Fruit fly (Drosophila melanogaster): ENCODE data around the gene escl.
A peak's percentile ranks its signal among the peaks of the same experiment; 100 is the strongest.

The escl gene

DNA sequence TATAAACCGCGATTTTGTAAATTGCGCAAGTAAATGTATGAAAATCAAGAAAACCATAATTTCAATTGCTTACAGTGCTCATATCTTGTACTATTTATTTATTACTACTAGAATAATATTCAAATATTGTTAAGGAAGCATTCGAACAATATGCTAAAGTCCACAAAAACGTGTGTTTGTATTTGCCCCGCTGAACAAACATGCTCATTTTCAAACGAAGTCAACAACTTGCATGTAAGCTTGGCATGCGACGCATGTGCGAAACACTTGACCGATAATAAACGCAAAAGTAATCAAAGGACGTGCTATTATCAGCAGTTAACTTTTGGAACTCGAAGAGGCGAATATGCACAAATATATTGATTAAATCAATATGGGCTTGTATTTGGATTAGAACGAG is 30.5 kb downstream of the escl start (continued):
- peak; percentile 78 for TF ChIP-seq Asciz (GFP tag; optimal IDR thresholded peaks at IDR 0.05)
- TF ChIP-seq Atf6 (GFP tag; IDR thresholded peaks at IDR 0.05), result peak; percentile 83
- no peak for TF ChIP-seq fru (optimal IDR thresholded peaks at IDR 0.05)
- peak; percentile 40 for TF ChIP-seq CG3065 (GFP tag; optimal IDR thresholded peaks at IDR 0.05)
- no peak for TF ChIP-seq pzg (GFP tag; optimal IDR thresholded peaks at IDR 0.05)
- peak; percentile 82 for TF ChIP-seq gsb-n (tag; optimal IDR thresholded peaks at IDR 0.05)
- peak; percentile 59 for TF ChIP-seq CG8924 (tag; optimal IDR thresholded peaks at IDR 0.05)
- TF ChIP-seq CG3838 (GFP tag; optimal IDR thresholded peaks at IDR 0.05), result peak; percentile 78
- TF ChIP-seq Rx (GFP tag; IDR thresholded peaks at IDR 0.05), result no peak
- TF ChIP-seq pnt (GFP tag; optimal IDR thresholded peaks at IDR 0.05), result no peak
- TF ChIP-seq CG6254 (GFP tag; optimal IDR thresholded peaks at IDR 0.05), result peak; percentile 39
- TF ChIP-seq lilli (GFP tag; optimal IDR thresholded peaks at IDR 0.05), result peak; percentile 26
- no peak for TF ChIP-seq Tbp (GFP tag; optimal IDR thresholded peaks at IDR 0.05)
- no peak for TF ChIP-seq sna (GFP tag; IDR thresholded peaks at IDR 0.05; ENCODE audit: partially characterized antibody)
- peak; percentile 33 for TF ChIP-seq Bteb2 (GFP tag; optimal IDR thresholded peaks at IDR 0.05)
- TF ChIP-seq B-H2 (GFP tag; optimal IDR thresholded peaks at IDR 0.05), result peak; percentile 52
- TF ChIP-seq Mes4 (GFP tag; optimal IDR thresholded peaks at IDR 0.05), result peak; percentile 17
- peak; percentile 47; the same call in 2 of the 3 replicates for TF ChIP-seq dysf (GFP tag; IDR thresholded peaks at IDR 0.05)
- TF ChIP-seq twi (tag; optimal IDR thresholded peaks at IDR 0.05), result peak; percentile 19
- TF ChIP-seq bsh (GFP tag; optimal IDR thresholded peaks at IDR 0.05), result peak in 1 of 2 experiments; percentile 87
- TF ChIP-seq CG17359 (tag; optimal IDR thresholded peaks at IDR 0.05), result peak; percentile 74
- TF ChIP-seq CG1602 (GFP tag; optimal IDR thresholded peaks at IDR 0.05), result peak; percentile 22
- peak; percentile 23 for TF ChIP-seq Spps (tag; optimal IDR thresholded peaks at IDR 0.05)
- TF ChIP-seq CG6791 (GFP tag; IDR thresholded peaks at IDR 0.05; ENCODE audit: partially characterized antibody), result no peak
- peak; percentile 9 for TF ChIP-seq salm (tag; optimal IDR thresholded peaks at IDR 0.05)
- TF ChIP-seq fd102C (GFP tag; optimal IDR thresholded peaks at IDR 0.05), result peak; percentile 19
- peak; percentile 26 for TF ChIP-seq CG2712 (tag; optimal IDR thresholded peaks at IDR 0.05)
- no peak for TF ChIP-seq trem (tag; optimal IDR thresholded peaks at IDR 0.05)
- TF ChIP-seq Med (GFP tag), result peak; percentile 94
- peak; percentile 34 for TF ChIP-seq bcd (GFP tag; optimal IDR thresholded peaks at IDR 0.05)
- peak; percentile 19; the same call in 1 of the 2 replicates for TF ChIP-seq ara (GFP tag; IDR thresholded peaks at IDR 0.05)
- peak; percentile 42 for TF ChIP-seq CG18011 (GFP tag; optimal IDR thresholded peaks at IDR 0.05)
- TF ChIP-seq CG2678 (tag; optimal IDR thresholded peaks at IDR 0.05), result peak; percentile 72
- peak; percentile 62 for TF ChIP-seq CG12942 (GFP tag; optimal IDR thresholded peaks at IDR 0.05)
- TF ChIP-seq schlank (tag; optimal IDR thresholded peaks at IDR 0.05), result peak; percentile 75
- no peak for TF ChIP-seq Ptx1 (GFP tag; IDR thresholded peaks at IDR 0.05)
- TF ChIP-seq CG8944 (GFP tag; optimal IDR thresholded peaks at IDR 0.05), result peak; percentile 36
- TF ChIP-seq Hr51 (GFP tag; optimal IDR thresholded peaks at IDR 0.05), result peak; percentile 1 to 34
- TF ChIP-seq lola (GFP tag; optimal IDR thresholded peaks at IDR 0.05), result peak in 1 of 3 experiments; percentile 62
- peak; percentile 48 for TF ChIP-seq CG6854 (GFP tag; optimal IDR thresholded peaks at IDR 0.05)
- TF ChIP-seq seq (GFP tag; IDR thresholded peaks at IDR 0.05), result peak; percentile 78
- TF ChIP-seq CG7839 (tag; optimal IDR thresholded peaks at IDR 0.05), result peak; percentile 29
- peak; percentile 46 for TF ChIP-seq CG18764 (GFP tag; optimal IDR thresholded peaks at IDR 0.05)
- peak; percentile 24 for TF ChIP-seq Oli (tag; optimal IDR thresholded peaks at IDR 0.05)
- TF ChIP-seq CG15696 (tag; optimal IDR thresholded peaks at IDR 0.05), result peak; percentile 68
- TF ChIP-seq exex (tag; optimal IDR thresholded peaks at IDR 0.05), result peak; percentile 4
- TF ChIP-seq CG10959 (GFP tag; IDR thresholded peaks at IDR 0.05), result no peak
- TF ChIP-seq scrt (GFP tag; optimal IDR thresholded peaks at IDR 0.05), result peak; percentile 40
- peak; percentile 25 for TF ChIP-seq gro (GFP tag; optimal IDR thresholded peaks at IDR 0.05)
- peak; percentile 80 for TF ChIP-seq CG3281 (GFP tag; optimal IDR thresholded peaks at IDR 0.05)

All from whole organism, embryonic.